Worm (Caenorhabditis elegans) whole organism, L4 larva: ENCODE measurements around the gene F59B2.15.

Source experiments
- D1046.2 ChIP-seq: fragments of 200-800 bp; sonication (Bioruptor generic); IDR thresholded peaks from 2 replicates; pipeline ENCODE4 v1.3.6; 2022; ENCODE audit warnings: missing genetic modification characterization, missing compliant biosample characterization
- F37D6.2 ChIP-seq: sonication (generic microtip); optimal IDR thresholded peaks from 2 replicates; lab custom pipeline; 2016; ENCODE audit warnings: mild to moderate bottlenecking, missing genetic modification characterization, missing compliant biosample characterization
- F49E8.2 ChIP-seq: sonication (generic microtip); optimal IDR thresholded peaks from 2 replicates; lab custom pipeline; 2016; ENCODE audit warnings: missing compliant biosample characterization, mild to moderate bottlenecking, missing genetic modification characterization, borderline replicate concordance
- R02D3.7 ChIP-seq: fragments of 150-350 bp; sonication (generic microtip); optimal IDR thresholded peaks from 3 replicates; lab custom pipeline; 2014; ENCODE audit warnings: missing biosample characterization, missing genetic modification characterization
- T20F7.1 ChIP-seq: fragments of 200-800 bp; sonication (Bioruptor generic); optimal IDR thresholded peaks from 2 replicates; lab custom pipeline; 2018; ENCODE audit warnings: mild to moderate bottlenecking, missing genetic modification characterization, missing compliant biosample characterization
- T26A8.4 ChIP-seq: fragments of 200-800 bp; sonication (Bioruptor generic); IDR thresholded peaks from 2 replicates; pipeline ENCODE4 v1.3.6; 2022; ENCODE audit warnings: missing genetic modification characterization, missing compliant biosample characterization
- Y105C5A.15 ChIP-seq: fragments of 200-800 bp; sonication (Bioruptor generic); IDR thresholded peaks from 2 replicates; pipeline ENCODE4 v1.3.6; 2022; ENCODE audit warnings: missing genetic modification characterization, missing compliant biosample characterization
- Y48G9A.11 ChIP-seq: fragments of 200-800 bp; sonication (Bioruptor generic); IDR thresholded peaks from 2 replicates; pipeline ENCODE4 v1.3.6; 2022; ENCODE audit warnings: missing genetic modification reagents, missing genetic modification characterization, missing compliant biosample characterization
- ZK546.5 ChIP-seq, 2 experiments: sonication (generic microtip); optimal IDR thresholded peaks; 2 replicates each; lab custom pipeline; 2017; ENCODE audit warnings: missing biosample characterization in 2 of 2, missing genetic modification characterization in 2 of 2
- attf-4 ChIP-seq: sonication (generic microtip); optimal IDR thresholded peaks from 3 replicates; lab custom pipeline; 2017; ENCODE audit warnings: missing biosample characterization, missing genetic modification characterization
- ceh-82 ChIP-seq: sonication (generic microtip); optimal IDR thresholded peaks from 2 replicates; lab custom pipeline; 2017; ENCODE audit warnings: missing biosample characterization, missing genetic modification characterization
- cey-2 ChIP-seq: sonication (generic microtip); optimal IDR thresholded peaks from 3 replicates; lab custom pipeline; 2017; ENCODE audit warnings: missing genetic modification characterization, mild to moderate bottlenecking, missing compliant biosample characterization, antibody characterized with exemption, borderline replicate concordance; ENCODE audit not compliant: insufficient read depth
- ctbp-1 ChIP-seq: fragments of 200-800 bp; sonication (Bioruptor generic); IDR thresholded peaks from 2 replicates; pipeline ENCODE4 v1.3.6; 2022; ENCODE audit warnings: missing genetic modification reagents, missing genetic modification characterization, missing compliant biosample characterization
- daf-12 ChIP-seq: fragments of 150-350 bp; optimal IDR thresholded peaks from 2 replicates; lab custom pipeline; 2014; ENCODE audit warnings: missing biosample characterization, missing genetic modification reagents, missing genetic modification characterization
- dmd-9 ChIP-seq: fragments of 200-800 bp; sonication (Bioruptor generic); IDR thresholded peaks from 2 replicates; pipeline ENCODE4 v1.3.6; 2022; ENCODE audit warnings: missing genetic modification reagents, missing genetic modification characterization, missing compliant biosample characterization
- dpl-1 ChIP-seq: fragments of 150-350 bp; optimal IDR thresholded peaks from 2 replicates; lab custom pipeline; 2014; ENCODE audit warnings: missing biosample characterization, missing genetic modification reagents, missing genetic modification characterization
- duxl-1 ChIP-seq: sonication (generic microtip); optimal IDR thresholded peaks from 2 replicates; lab custom pipeline; 2016; ENCODE audit warnings: mild to moderate bottlenecking, missing genetic modification characterization, moderate library complexity, missing compliant biosample characterization; ENCODE audit not compliant: poor library complexity
- fkh-10 ChIP-seq: fragments of 150-350 bp; optimal IDR thresholded peaks from 2 replicates; lab custom pipeline; 2014; ENCODE audit warnings: missing biosample characterization, missing genetic modification reagents, missing genetic modification characterization
- gei-8 ChIP-seq: fragments of 200-800 bp; sonication (Bioruptor generic); optimal IDR thresholded peaks from 2 replicates; lab custom pipeline; 2018; ENCODE audit warnings: mild to moderate bottlenecking, missing genetic modification characterization, missing compliant biosample characterization
- hlh-30 ChIP-seq: sonication (generic microtip); optimal IDR thresholded peaks from 2 replicates; lab custom pipeline; 2017; ENCODE audit warnings: antibody characterized with exemption, mild to moderate bottlenecking, missing genetic modification characterization, missing compliant biosample characterization; ENCODE audit not compliant: insufficient read depth
- hmg-1.1 ChIP-seq: fragments of 200-800 bp; sonication (Bioruptor generic); IDR thresholded peaks from 2 replicates; pipeline ENCODE4 v1.3.6; 2022; ENCODE audit warnings: missing genetic modification reagents, missing genetic modification characterization, missing compliant biosample characterization
- jun-1 ChIP-seq: fragments of 150-350 bp; optimal IDR thresholded peaks from 2 replicates; lab custom pipeline; 2014; ENCODE audit warnings: missing biosample characterization, missing genetic modification reagents, missing genetic modification characterization
- lin-13 ChIP-seq: fragments of 150-350 bp; optimal IDR thresholded peaks from 2 replicates; lab custom pipeline; 2014; ENCODE audit warnings: missing biosample characterization, missing genetic modification reagents, missing genetic modification characterization
- lir-3 ChIP-seq: sonication (generic microtip); optimal IDR thresholded peaks from 2 replicates; lab custom pipeline; 2016; ENCODE audit warnings: mild to moderate bottlenecking, missing genetic modification characterization, missing compliant biosample characterization
- lsy-2 ChIP-seq, 2 experiments: fragments of 150-350 bp in 1 of 2; sonication (generic microtip) in 1 of 2; optimal IDR thresholded peaks; 2 replicates each; lab custom pipeline; 2014 to 2017; ENCODE audit warnings: missing biosample characterization in 2 of 2, missing genetic modification characterization in 2 of 2
- madf-9 ChIP-seq: fragments of 200-800 bp; sonication (Bioruptor generic); conservative IDR thresholded peaks from 2 replicates; pipeline ENCODE4 v1.3.6; 2022; ENCODE audit warnings: missing genetic modification reagents, missing genetic modification characterization, missing compliant biosample characterization
- mdl-1 ChIP-seq, 2 experiments: fragments of 150-350 bp in 1 of 2; sonication (generic microtip) in 1 of 2; optimal IDR thresholded peaks; 2 replicates each; lab custom pipeline; 2014 to 2017; ENCODE audit warnings: missing biosample characterization in 2 of 2, missing genetic modification characterization in 2 of 2
- mdt-29 ChIP-seq: fragments of 200-800 bp; sonication (Bioruptor generic); IDR thresholded peaks from 2 replicates; pipeline ENCODE4 v1.3.6; 2022; ENCODE audit warnings: missing genetic modification reagents, missing genetic modification characterization, missing compliant biosample characterization
- mep-1 ChIP-seq: fragments of 150-350 bp; sonication (generic microtip); optimal IDR thresholded peaks from 3 replicates; lab custom pipeline; 2014; ENCODE audit warnings: missing biosample characterization, missing genetic modification characterization
- mes-2 ChIP-seq: sonication (generic microtip); optimal IDR thresholded peaks from 2 replicates; lab custom pipeline; 2016; ENCODE audit warnings: missing genotype, mild to moderate bottlenecking, missing genetic modification characterization, missing compliant biosample characterization; ENCODE audit not compliant: poor library complexity, severe bottlenecking
- mxl-3 ChIP-seq: fragments of 200-800 bp; sonication (Bioruptor generic); optimal IDR thresholded peaks from 2 replicates; lab custom pipeline; 2018; ENCODE audit warnings: mild to moderate bottlenecking, missing genetic modification characterization, missing compliant biosample characterization
- nhr-111 ChIP-seq: fragments of 200-800 bp; sonication (Bioruptor generic); optimal IDR thresholded peaks from 2 replicates; lab custom pipeline; 2018; ENCODE audit warnings: mild to moderate bottlenecking, missing genetic modification characterization, missing compliant biosample characterization
- nhr-28 ChIP-seq: fragments of 150-350 bp; optimal IDR thresholded peaks from 2 replicates; lab custom pipeline; 2014; ENCODE audit warnings: missing biosample characterization, missing genetic modification characterization
- nhr-41 ChIP-seq: fragments of 200-800 bp; sonication (Bioruptor generic); IDR thresholded peaks from 2 replicates; pipeline ENCODE4 v1.3.6; 2022; ENCODE audit warnings: missing genetic modification reagents, missing genetic modification characterization, missing compliant biosample characterization
- nhr-48 ChIP-seq: sonication (generic microtip); optimal IDR thresholded peaks from 2 replicates; lab custom pipeline; 2016; ENCODE audit warnings: mild to moderate bottlenecking, missing genetic modification characterization, missing compliant biosample characterization
- pha-4 ChIP-seq, 2 experiments: fragments of 150-350 bp in 1 of 2; fragments of 200-800 bp in 1 of 2; sonication (Bioruptor generic) in 1 of 2; IDR thresholded peaks in 1 of 2; optimal IDR thresholded peaks in 1 of 2; 2 replicates each; pipeline versions ENCODE4 v1.3.6 to Lab custom; 2014 to 2022; ENCODE audit warnings: missing genetic modification characterization in 2 of 2, missing genetic modification reagents in 2 of 2, missing biosample characterization in 1 of 2, missing compliant biosample characterization in 1 of 2
- php-3 ChIP-seq: fragments of 200-800 bp; sonication (Bioruptor generic); IDR thresholded peaks from 2 replicates; pipeline ENCODE4 v1.3.6; 2022; ENCODE audit warnings: missing genetic modification reagents, missing genetic modification characterization, missing compliant biosample characterization
- pqm-1 ChIP-seq: sonication (generic microtip); optimal IDR thresholded peaks from 2 replicates; lab custom pipeline; 2017; ENCODE audit warnings: missing biosample characterization, missing genetic modification characterization
- rbr-2 ChIP-seq: sonication (generic microtip); optimal IDR thresholded peaks from 2 replicates; lab custom pipeline; 2016; ENCODE audit warnings: missing genotype, missing genetic modification characterization, missing compliant biosample characterization
- saeg-2 ChIP-seq: fragments of 200-800 bp; sonication (Bioruptor generic); IDR thresholded peaks from 2 replicates; pipeline ENCODE4 v1.3.6; 2022; ENCODE audit warnings: missing genetic modification reagents, missing genetic modification characterization, missing compliant biosample characterization
- sdz-12 ChIP-seq: fragments of 200-800 bp; sonication (Bioruptor generic); optimal IDR thresholded peaks from 2 replicates; lab custom pipeline; 2018; ENCODE audit warnings: mild to moderate bottlenecking, missing genetic modification characterization, missing compliant biosample characterization
- skn-1 ChIP-seq: fragments of 150-350 bp; optimal IDR thresholded peaks from 2 replicates; lab custom pipeline; 2014; ENCODE audit warnings: missing biosample characterization, missing genetic modification characterization
- snpc-4 ChIP-seq: fragments of 150-350 bp; optimal IDR thresholded peaks from 2 replicates; lab custom pipeline; 2014; ENCODE audit warnings: missing biosample characterization, missing genetic modification characterization
- spr-1 ChIP-seq: sonication (generic microtip); optimal IDR thresholded peaks from 2 replicates; lab custom pipeline; 2016; ENCODE audit warnings: mild to moderate bottlenecking, missing genetic modification characterization, missing compliant biosample characterization
- tag-97 ChIP-seq: fragments of 200-800 bp; sonication (Bioruptor generic); IDR thresholded peaks from 2 replicates; pipeline ENCODE4 v1.3.6; 2022; ENCODE audit warnings: missing genetic modification characterization, missing compliant biosample characterization
- tra-1 ChIP-seq: fragments of 200-800 bp; sonication (Bioruptor generic); IDR thresholded peaks from 2 replicates; pipeline ENCODE4 v1.3.6; 2022; ENCODE audit warnings: missing genetic modification reagents, missing genetic modification characterization, missing compliant biosample characterization
- zag-1 ChIP-seq: fragments of 150-350 bp; optimal IDR thresholded peaks from 2 replicates; lab custom pipeline; 2014; ENCODE audit warnings: missing biosample characterization, missing genetic modification characterization
- zfp-3 ChIP-seq: fragments of 200-800 bp; sonication (Bioruptor generic); conservative IDR thresholded peaks from 2 replicates; pipeline ENCODE4 v1.3.6; 2022; ENCODE audit warnings: missing genetic modification reagents, missing genetic modification characterization, missing compliant biosample characterization

Gene F59B2.15

DNA sequence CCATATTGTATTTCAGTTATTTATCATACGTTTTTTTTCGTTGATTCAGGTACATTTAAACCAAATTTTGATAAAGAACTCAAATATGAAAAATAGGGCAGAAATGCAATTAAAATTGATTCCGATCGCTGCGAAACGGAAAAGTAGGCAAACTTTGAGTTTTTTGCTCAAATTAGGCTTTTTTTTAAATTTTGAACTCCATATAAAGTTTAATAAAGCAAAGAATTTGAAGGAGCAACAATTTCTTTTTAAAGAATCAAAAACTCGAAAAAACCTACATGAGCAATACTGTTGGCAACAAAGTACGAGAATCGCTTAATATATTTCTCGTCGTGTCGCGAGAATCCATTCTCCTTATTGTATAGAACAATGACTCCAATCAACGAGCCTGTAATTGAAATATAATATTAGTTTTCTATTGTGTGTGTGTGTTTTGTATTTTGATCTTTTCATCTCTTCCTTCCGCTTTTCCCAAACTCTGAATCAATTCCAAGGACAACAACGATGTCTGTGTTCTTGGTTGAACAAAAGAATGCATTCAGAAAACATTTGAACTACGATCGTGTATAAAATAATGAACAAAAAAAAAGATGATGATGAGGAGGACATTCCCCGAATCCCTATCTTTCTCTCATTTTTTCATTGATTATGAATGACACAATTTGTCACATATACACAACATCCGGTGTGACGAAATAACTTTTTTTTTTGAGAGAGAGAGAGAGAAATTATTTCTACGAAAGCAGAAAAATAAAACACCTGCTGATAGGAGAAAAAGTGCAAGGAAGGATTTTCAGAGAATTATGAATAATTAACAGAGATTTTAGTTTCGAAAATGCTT is 23.7 kb downstream of the F59B2.15 start:
- no peak for TF ChIP-seq skn-1 (tag; lab: Kevin White, UChicago)
- TF ChIP-seq R02D3.7 (tag; lab: Kevin White, UChicago) = no peak
- no peak for TF ChIP-seq mxl-3 (GFP tag; lab: Kevin White, UChicago)
- no peak for TF ChIP-seq F49E8.2 (tag; lab: Kevin White, UChicago)
- TF ChIP-seq zfp-3 (GFP tag; lab: Robert Waterston, UW) = no peak
- no peak for TF ChIP-seq lin-13 (GFP tag; lab: Kevin White, UChicago)
- TF ChIP-seq cey-2 = no peak
- TF ChIP-seq ctbp-1 (GFP tag; lab: Robert Waterston, UW) = no peak
- TF ChIP-seq spr-1 (tag; lab: Kevin White, UChicago) = no peak
- no peak for TF ChIP-seq lir-3 (tag; lab: Kevin White, UChicago)
- peak; percentile 29 for TF ChIP-seq hlh-30
- TF ChIP-seq nhr-48 = no peak
- no peak for TF ChIP-seq pha-4 (GFP tag; IDR thresholded peaks at IDR 0.05; lab: Robert Waterston, UW)
- TF ChIP-seq pha-4 (tag; optimal IDR thresholded peaks at IDR 0.05; lab: Kevin White, UChicago) = no peak
- peak; percentile 23 for TF ChIP-seq duxl-1
- TF ChIP-seq nhr-111 (GFP tag; lab: Kevin White, UChicago) = no peak
- no peak for TF ChIP-seq php-3 (GFP tag; lab: Robert Waterston, UW)
- no peak for TF ChIP-seq ZK546.5 (tag; optimal IDR thresholded peaks at IDR 0.05; lab: Kevin White, UChicago)
- no peak; the same call in 1 of the 2 replicates for TF ChIP-seq nhr-41 (GFP tag; lab: Robert Waterston, UW)
- TF ChIP-seq daf-12 = no peak
- TF ChIP-seq T20F7.1 (GFP tag; lab: Kevin White, UChicago) = no peak
- no peak for TF ChIP-seq mes-2 (tag; lab: Kevin White, UChicago)
- TF ChIP-seq mep-1 = no peak
- no peak for TF ChIP-seq attf-4 (tag; lab: Kevin White, UChicago)
- TF ChIP-seq fkh-10 (GFP tag; lab: Kevin White, UChicago) = no peak
- no peak for TF ChIP-seq madf-9 (GFP tag; lab: Robert Waterston, UW)
- no peak for TF ChIP-seq tag-97
- TF ChIP-seq rbr-2 (tag; lab: Kevin White, UChicago) = no peak
- no peak for TF ChIP-seq pqm-1 (tag; lab: Kevin White, UChicago)
- no peak for TF ChIP-seq snpc-4
- TF ChIP-seq saeg-2 (GFP tag; lab: Robert Waterston, UW) = peak; percentile 53; the same call in 1 of the 2 replicates
- TF ChIP-seq Y48G9A.11 = no peak
- no peak for TF ChIP-seq dpl-1 (GFP tag; lab: Kevin White, UChicago)
- TF ChIP-seq D1046.2 (GFP tag; lab: Robert Waterston, UW) = no peak
- TF ChIP-seq T26A8.4 = no peak
- TF ChIP-seq mdl-1 (tag; optimal IDR thresholded peaks at IDR 0.05; lab: Kevin White, UChicago) = no peak
- TF ChIP-seq lsy-2 (tag; optimal IDR thresholded peaks at IDR 0.05; lab: Kevin White, UChicago) = peak in 1 of 2 experiments; percentile 32
- TF ChIP-seq ceh-82 (tag; lab: Kevin White, UChicago) = no peak
- TF ChIP-seq Y105C5A.15 (GFP tag; lab: Robert Waterston, UW) = no peak
- TF ChIP-seq gei-8 (GFP tag; lab: Kevin White, UChicago) = no peak
- TF ChIP-seq jun-1 (tag; lab: Kevin White, UChicago) = no peak
- no peak for TF ChIP-seq tra-1
- 0 out of 2 replicates have a peak, but pooled peaks have one; percentile 36 for TF ChIP-seq mdt-29 (GFP tag; lab: Robert Waterston, UW)
- no peak for TF ChIP-seq F37D6.2 (tag; lab: Kevin White, UChicago)
- TF ChIP-seq sdz-12 = no peak
- 0 out of 2 replicates have a peak, but pooled peaks have one; percentile 35 for TF ChIP-seq hmg-1.1 (GFP tag; lab: Robert Waterston, UW)
- peak; percentile 27; the same call in 1 of the 2 replicates for TF ChIP-seq dmd-9 (GFP tag; lab: Robert Waterston, UW)
- no peak for TF ChIP-seq zag-1
- TF ChIP-seq nhr-28 (tag; lab: Kevin White, UChicago) = no peak
